Fruit fly (Drosophila melanogaster) whole organism, adult: Measurements from ENCODE around the gene Cpr78E.

Experiments
- CG11617 ChIP-seq: fragments of 200-800 bp; sonication (Bioruptor generic); optimal IDR thresholded peaks from 2 replicates; lab custom pipeline; 2017; ENCODE audit warnings: mild to moderate bottlenecking, missing biosample characterization, missing genetic modification reagents, missing genetic modification characterization
- CG12768 ChIP-seq: fragments of 200-800 bp; sonication (Bioruptor generic); optimal IDR thresholded peaks from 2 replicates; lab custom pipeline; 2017; ENCODE audit warnings: missing biosample characterization, missing genetic modification characterization, mild to moderate bottlenecking, moderate library complexity, missing genetic modification reagents
- CG14711 ChIP-seq: fragments of 200-800 bp; sonication (Bioruptor generic); optimal IDR thresholded peaks from 2 replicates; lab custom pipeline; 2018; ENCODE audit warnings: missing biosample characterization, mild to moderate bottlenecking, missing genetic modification characterization, moderate library complexity
- CG1620 ChIP-seq: fragments of 200-800 bp; sonication (Bioruptor generic); optimal IDR thresholded peaks from 2 replicates; lab custom pipeline; 2016; ENCODE audit warnings: missing biosample characterization, missing genetic modification characterization
- CG33017 ChIP-seq: fragments of 200-800 bp; sonication (Bioruptor generic); optimal IDR thresholded peaks from 2 replicates; lab custom pipeline; 2018; ENCODE audit warnings: missing biosample characterization, mild to moderate bottlenecking, missing genetic modification characterization, moderate library complexity
- CG5204 ChIP-seq: fragments of 200-800 bp; sonication (Bioruptor generic); optimal IDR thresholded peaks from 2 replicates; lab custom pipeline; 2016; ENCODE audit warnings: missing biosample characterization, missing genetic modification characterization
- CG7045 ChIP-seq: fragments of 200-800 bp; sonication (Bioruptor generic); optimal IDR thresholded peaks from 2 replicates; lab custom pipeline; 2017; ENCODE audit warnings: missing biosample characterization, mild to moderate bottlenecking, missing genetic modification characterization
- CG7101 ChIP-seq: fragments of 200-800 bp; sonication (Bioruptor generic); optimal IDR thresholded peaks from 2 replicates; lab custom pipeline; 2018; ENCODE audit warnings: missing biosample characterization, mild to moderate bottlenecking, missing genetic modification characterization, moderate library complexity
- Clk ChIP-seq: fragments of 200-800 bp; sonication (Bioruptor generic); optimal IDR thresholded peaks from 2 replicates; lab custom pipeline; 2017; ENCODE audit warnings: missing biosample characterization, missing genetic modification characterization
- Crg-1 ChIP-seq: fragments of 200-800 bp; sonication (Bioruptor generic); optimal IDR thresholded peaks from 2 replicates; lab custom pipeline; 2016; ENCODE audit warnings: missing biosample characterization, missing genetic modification characterization
- Hr96 ChIP-seq: fragments of 200-800 bp; sonication (Bioruptor generic); optimal IDR thresholded peaks from 2 replicates; lab custom pipeline; 2016; ENCODE audit warnings: missing biosample characterization, missing genetic modification characterization
- Mnt ChIP-seq: fragments of 200-800 bp; sonication (Bioruptor generic); optimal IDR thresholded peaks from 2 replicates; lab custom pipeline; 2016; ENCODE audit warnings: missing biosample characterization, mild to moderate bottlenecking, missing genetic modification characterization
- bab1 ChIP-seq: fragments of 200-800 bp; sonication (Bioruptor generic); optimal IDR thresholded peaks from 3 replicates; lab custom pipeline; 2019; ENCODE audit warnings: missing biosample characterization, mild to moderate bottlenecking, missing genetic modification characterization, moderate library complexity
- cic ChIP-seq: fragments of 200-800 bp; sonication (Bioruptor generic); optimal IDR thresholded peaks from 2 replicates; lab custom pipeline; 2017; ENCODE audit warnings: missing biosample characterization, mild to moderate bottlenecking, missing genetic modification characterization, moderate library complexity
- cnc ChIP-seq, 2 experiments: fragments of >200 bp; optimal IDR thresholded peaks; 2 replicates each; lab custom pipeline; 2017
- kay ChIP-seq: fragments of 200-800 bp; sonication (Bioruptor generic); peaks from one replicate; lab custom pipeline; 2016; ENCODE audit warnings: missing biosample characterization, missing genetic modification characterization, borderline replicate concordance
- ovo ChIP-seq: fragments of 200-800 bp; sonication (Bioruptor generic); optimal IDR thresholded peaks from 2 replicates; lab custom pipeline; 2016; ENCODE audit warnings: missing biosample characterization, missing genetic modification characterization
- pad ChIP-seq: fragments of 200-800 bp; sonication (Bioruptor generic); optimal IDR thresholded peaks from 3 replicates; lab custom pipeline; 2017; ENCODE audit warnings: missing biosample characterization, missing genetic modification characterization, mild to moderate bottlenecking, moderate library complexity, missing genetic modification reagents
- tj ChIP-seq: fragments of 200-800 bp; sonication (Bioruptor generic); optimal IDR thresholded peaks from 3 replicates; lab custom pipeline; 2017; ENCODE audit warnings: missing biosample characterization, mild to moderate bottlenecking, missing genetic modification characterization, moderate library complexity
- toe ChIP-seq: fragments of 200-800 bp; sonication (Bioruptor generic); optimal IDR thresholded peaks from 2 replicates; lab custom pipeline; 2016; ENCODE audit warnings: missing biosample characterization, missing genetic modification characterization

Cpr78E gene

dm6 chr3L:21671839-21672238 is 5.1 kb upstream of the Cpr78E start, which contains the start of gene CG11249:
Gene CG11249, plus strand, starts transcription at chr3L:21672139.
- TF ChIP-seq kay (GFP tag; lab: Kevin White, UChicago), result no peak
- TF ChIP-seq Crg-1 (GFP tag; lab: Kevin White, UChicago), result no peak
- no peak for TF ChIP-seq Mnt (GFP tag; lab: Kevin White, UChicago)
- no peak for TF ChIP-seq bab1 (GFP tag; lab: Kevin White, UChicago)
- TF ChIP-seq tj (GFP tag; lab: Kevin White, UChicago), result no peak
- TF ChIP-seq CG11617, result no peak
- no peak for TF ChIP-seq CG14711 (tag; lab: Kevin White, UChicago)
- TF ChIP-seq CG7101 (tag; lab: Kevin White, UChicago), result no peak
- no peak for TF ChIP-seq CG5204 (GFP tag; lab: Kevin White, UChicago)
- no peak for TF ChIP-seq Clk (GFP tag; lab: Kevin White, UChicago)
- no peak for TF ChIP-seq CG1620 (GFP tag; lab: Kevin White, UChicago)
- TF ChIP-seq cic, result no peak
- TF ChIP-seq CG7045 (GFP tag; lab: Kevin White, UChicago), result no peak
- TF ChIP-seq cnc (optimal IDR thresholded peaks at IDR 0.05; lab: Kevin White, UChicago), result no peak
- TF ChIP-seq pad (GFP tag; lab: Kevin White, UChicago), result no peak
- TF ChIP-seq ovo (GFP tag; lab: Kevin White, UChicago), result no peak
- TF ChIP-seq toe (GFP tag; lab: Kevin White, UChicago), result no peak
- TF ChIP-seq CG12768, result no peak
- no peak for TF ChIP-seq CG33017 (tag; lab: Kevin White, UChicago)

dm6 chr3L:21667530-21667929 is 750 bp upstream of the Cpr78E start:
- TF ChIP-seq cnc (optimal IDR thresholded peaks at IDR 0.05; lab: Kevin White, UChicago) (no peak), Hr96 (GFP tag; lab: Kevin White, UChicago) (no peak), Crg-1 (GFP tag; lab: Kevin White, UChicago) (no peak), kay (GFP tag; lab: Kevin White, UChicago) (no peak), Mnt (GFP tag; lab: Kevin White, UChicago) (no peak), pad (GFP tag; lab: Kevin White, UChicago) (no peak), CG5204 (GFP tag; lab: Kevin White, UChicago) (no peak), Clk (GFP tag; lab: Kevin White, UChicago) (no peak), ovo (GFP tag; lab: Kevin White, UChicago) (no peak), CG7101 (tag; lab: Kevin White, UChicago) (no peak), CG7045 (GFP tag; lab: Kevin White, UChicago) (no peak), bab1 (GFP tag; lab: Kevin White, UChicago) (no peak), toe (GFP tag; lab: Kevin White, UChicago) (no peak), CG1620 (GFP tag; lab: Kevin White, UChicago) (no peak), cic (no peak), CG14711 (tag; lab: Kevin White, UChicago) (no peak)

dm6 chr3L:21652768-21653167 is 14.0 kb downstream of the Cpr78E start:
- no peak for TF ChIP-seq tj (GFP tag; lab: Kevin White, UChicago)
- TF ChIP-seq CG14711 (tag; lab: Kevin White, UChicago), result no peak
- no peak for TF ChIP-seq Crg-1 (GFP tag; lab: Kevin White, UChicago)
- no peak for TF ChIP-seq CG12768
- peak; percentile 67 for TF ChIP-seq bab1 (GFP tag; lab: Kevin White, UChicago)
- TF ChIP-seq pad (GFP tag; lab: Kevin White, UChicago), result no peak
- no peak for TF ChIP-seq cnc (optimal IDR thresholded peaks at IDR 0.05; lab: Kevin White, UChicago)
- TF ChIP-seq CG33017 (tag; lab: Kevin White, UChicago), result no peak
- peak; percentile 47 for TF ChIP-seq CG5204 (GFP tag; lab: Kevin White, UChicago)
- TF ChIP-seq CG1620 (GFP tag; lab: Kevin White, UChicago), result peak; percentile 50
- TF ChIP-seq CG7101 (tag; lab: Kevin White, UChicago), result no peak
- TF ChIP-seq Clk (GFP tag; lab: Kevin White, UChicago), result no peak
- TF ChIP-seq kay (GFP tag; lab: Kevin White, UChicago), result peak; percentile 10
- TF ChIP-seq toe (GFP tag; lab: Kevin White, UChicago), result peak; percentile 32
- peak; percentile 58 for TF ChIP-seq Hr96 (GFP tag; lab: Kevin White, UChicago)
- peak; percentile 0 for TF ChIP-seq ovo (GFP tag; lab: Kevin White, UChicago)

dm6 chr3L:21652124-21652523 is 14.7 kb downstream of the Cpr78E start:
- TF ChIP-seq tj (GFP tag; lab: Kevin White, UChicago) (no peak), cic (no peak), CG1620 (GFP tag; lab: Kevin White, UChicago) (no peak), CG11617 (no peak), kay (GFP tag; lab: Kevin White, UChicago) (no peak), Hr96 (GFP tag; lab: Kevin White, UChicago) (no peak), CG33017 (tag; lab: Kevin White, UChicago) (no peak), Crg-1 (GFP tag; lab: Kevin White, UChicago) (no peak), pad (GFP tag; lab: Kevin White, UChicago) (no peak), CG14711 (tag; lab: Kevin White, UChicago) (no peak), CG12768 (no peak), Clk (GFP tag; lab: Kevin White, UChicago) (no peak), Mnt (GFP tag; lab: Kevin White, UChicago) (no peak), CG7101 (tag; lab: Kevin White, UChicago) (no peak), CG5204 (GFP tag; lab: Kevin White, UChicago) (no peak), CG7045 (GFP tag; lab: Kevin White, UChicago) (no peak)

- TF ChIP-seq CG11617 (no peak), cic (no peak), CG33017 (tag; lab: Kevin White, UChicago) (no peak), ovo (GFP tag; lab: Kevin White, UChicago) (no peak), bab1 (GFP tag; lab: Kevin White, UChicago) (no peak), tj (GFP tag; lab: Kevin White, UChicago) (no peak), Mnt (GFP tag; lab: Kevin White, UChicago) (no peak), CG14711 (tag; lab: Kevin White, UChicago) (no peak), Clk (GFP tag; lab: Kevin White, UChicago) (no peak), CG1620 (GFP tag; lab: Kevin White, UChicago) (no peak), Crg-1 (GFP tag; lab: Kevin White, UChicago) (no peak), Hr96 (GFP tag; lab: Kevin White, UChicago) (no peak), CG7101 (tag; lab: Kevin White, UChicago) (no peak), toe (GFP tag; lab: Kevin White, UChicago) (no peak), CG7045 (GFP tag; lab: Kevin White, UChicago) (no peak), kay (GFP tag; lab: Kevin White, UChicago) (no peak), CG5204 (GFP tag; lab: Kevin White, UChicago) (no peak), CG12768 (no peak), pad (GFP tag; lab: Kevin White, UChicago) (no peak)
These were observed 15.4 kb downstream of the Cpr78E start for dm6 chr3L:21651412-21651811.
